Worm (Caenorhabditis elegans): ENCODE data around the gene H34I24.1.

- TF ChIP-seq nhr-23 (tag; optimal IDR thresholded peaks at IDR 0.05) (peak; percentile 0), ztf-11 (tag; optimal IDR thresholded peaks at IDR 0.05) (no peak), nhr-77 (tag; optimal IDR thresholded peaks at IDR 0.05) (no peak), fkh-2 (tag; optimal IDR thresholded peaks at IDR 0.05) (no peak), ztf-4 (tag; optimal IDR thresholded peaks at IDR 0.05) (no peak), nhr-11 (tag; optimal IDR thresholded peaks at IDR 0.05) (no peak), daf-12 (tag; optimal IDR thresholded peaks at IDR 0.05) (no peak)
Observed at ce11 chrIII:2816205-2816923, 30.5 kb upstream of the H34I24.1 start.

Data from whole organism, L3 larva.